Worm (Caenorhabditis elegans) whole organism, early embryonic: ENCODE data around the gene tasp-1.

Experiments
- B0310.2 ChIP-seq: sonication (generic microtip); optimal IDR thresholded peaks from 2 replicates; lab custom pipeline; 2016; ENCODE audit warnings: mild to moderate bottlenecking, missing genetic modification characterization, missing compliant biosample characterization
- aly-1 ChIP-seq: sonication (generic microtip); optimal IDR thresholded peaks from 2 replicates; lab custom pipeline; 2016; ENCODE audit warnings: missing genetic modification characterization, missing compliant biosample characterization
- ama-1 ChIP-seq: fragments of 150-350 bp; optimal IDR thresholded peaks from 2 replicates; lab custom pipeline; 2014
- ceh-36 ChIP-seq: sonication (generic microtip); optimal IDR thresholded peaks from 2 replicates; lab custom pipeline; 2016; ENCODE audit warnings: missing genetic modification characterization, inconsistent platforms, missing compliant biosample characterization
- flt-1 ChIP-seq: fragments of 200-800 bp; sonication (Bioruptor generic); IDR thresholded peaks from 2 replicates; pipeline ENCODE4 v1.3.6; 2022; ENCODE audit warnings: missing genetic modification characterization, missing compliant biosample characterization

ce11 chrIII:10807236-10807635, 48.1 kb downstream of the tasp-1 start:
- no peak for TF ChIP-seq flt-1
- TF ChIP-seq aly-1, result no peak
- TF ChIP-seq ama-1, result no peak
- TF ChIP-seq ceh-36 (tag; lab: Kevin White, UChicago), result no peak
- no peak for TF ChIP-seq B0310.2
